Worm (Caenorhabditis elegans) whole organism, L2 larva: ENCODE data around the gene fbxa-115.
A peak's percentile ranks its signal among the peaks of the same experiment; 100 is the strongest.

Experiments
- C34F6.9 ChIP-seq: fragments of 150-350 bp; optimal IDR thresholded peaks from 2 replicates; lab custom pipeline; 2014; ENCODE audit warnings: missing biosample characterization, missing genetic modification characterization
- F13H6.1 ChIP-seq: sonication (generic microtip); optimal IDR thresholded peaks from 2 replicates; lab custom pipeline; 2016; ENCODE audit warnings: missing genetic modification characterization, missing compliant biosample characterization
- R02D3.7 ChIP-seq: fragments of 150-350 bp; optimal IDR thresholded peaks from 2 replicates; lab custom pipeline; 2014; ENCODE audit warnings: missing biosample characterization, missing genetic modification characterization
- Y55F3AM.14 ChIP-seq: fragments of 200-800 bp; sonication (Bioruptor generic); optimal IDR thresholded peaks from 2 replicates; lab custom pipeline; 2018; ENCODE audit warnings: mild to moderate bottlenecking, missing genetic modification characterization, missing compliant biosample characterization
- ZK546.5 ChIP-seq: sonication (generic microtip); optimal IDR thresholded peaks from 2 replicates; lab custom pipeline; 2017; ENCODE audit warnings: missing biosample characterization, missing genetic modification characterization
- alr-1 ChIP-seq: fragments of 150-350 bp; optimal IDR thresholded peaks from 2 replicates; lab custom pipeline; 2014; ENCODE audit warnings: missing biosample characterization, missing genetic modification characterization
- aly-2 ChIP-seq: fragments of 150-350 bp; optimal IDR thresholded peaks from 2 replicates; lab custom pipeline; 2014; ENCODE audit warnings: missing biosample characterization, missing genetic modification characterization
- ama-1 ChIP-seq: fragments of 150-350 bp; optimal IDR thresholded peaks from 2 replicates; lab custom pipeline; 2018; ENCODE audit warnings: inconsistent platforms
- blmp-1 ChIP-seq: sonication (generic microtip); optimal IDR thresholded peaks from 2 replicates; lab custom pipeline; 2017; ENCODE audit warnings: missing genetic modification characterization, mild to moderate bottlenecking, missing compliant biosample characterization, antibody characterized with exemption, moderate library complexity; ENCODE audit not compliant: insufficient read depth
- ceh-16 ChIP-seq: fragments of 150-350 bp; optimal IDR thresholded peaks from 2 replicates; lab custom pipeline; 2014; ENCODE audit warnings: missing biosample characterization, missing genetic modification characterization
- ceh-82 ChIP-seq: fragments of 150-350 bp; optimal IDR thresholded peaks from 2 replicates; lab custom pipeline; 2014; ENCODE audit warnings: missing biosample characterization, missing genetic modification characterization
- crh-2 ChIP-seq: sonication (generic microtip); optimal IDR thresholded peaks from 2 replicates; lab custom pipeline; 2017; ENCODE audit warnings: missing biosample characterization, missing genetic modification characterization
- dmd-4 ChIP-seq: sonication (generic microtip); optimal IDR thresholded peaks from 2 replicates; lab custom pipeline; 2017; ENCODE audit warnings: missing biosample characterization, missing genetic modification characterization
- egl-27 ChIP-seq: sonication (generic microtip); optimal IDR thresholded peaks from 3 replicates; lab custom pipeline; 2017; ENCODE audit warnings: missing biosample characterization, missing genetic modification reagents, missing genetic modification characterization
- elt-1 ChIP-seq: fragments of 150-350 bp; optimal IDR thresholded peaks from 2 replicates; lab custom pipeline; 2014; ENCODE audit warnings: missing biosample characterization, missing genetic modification characterization
- elt-3 ChIP-seq: sonication (generic microtip); optimal IDR thresholded peaks from 2 replicates; lab custom pipeline; 2017; ENCODE audit warnings: missing biosample characterization, missing genetic modification characterization
- fos-1 ChIP-seq: fragments of 150-350 bp; optimal IDR thresholded peaks from 2 replicates; lab custom pipeline; 2014; ENCODE audit warnings: missing biosample characterization, missing genetic modification characterization
- gmeb-1 ChIP-seq: fragments of 150-350 bp; optimal IDR thresholded peaks from 2 replicates; lab custom pipeline; 2014; ENCODE audit warnings: missing biosample characterization, missing genetic modification characterization
- lin-11 ChIP-seq: fragments of 150-350 bp; sonication (generic microtip); optimal IDR thresholded peaks from 2 replicates; lab custom pipeline; 2014; ENCODE audit warnings: missing biosample characterization, missing genetic modification characterization, inconsistent platforms, mixed read lengths
- lin-13 ChIP-seq: fragments of 150-350 bp; optimal IDR thresholded peaks from 2 replicates; lab custom pipeline; 2014; ENCODE audit warnings: missing biosample characterization, missing genetic modification reagents, missing genetic modification characterization
- lin-39 ChIP-seq: fragments of 150-350 bp; optimal IDR thresholded peaks from 2 replicates; lab custom pipeline; 2014; ENCODE audit warnings: missing biosample characterization, missing genetic modification reagents, missing genetic modification characterization
- lsy-2 ChIP-seq, 2 experiments: fragments of 150-350 bp in 1 of 2; sonication (generic microtip) in 1 of 2; optimal IDR thresholded peaks; 2 replicates each; lab custom pipeline; 2014 to 2017; ENCODE audit warnings: missing biosample characterization in 2 of 2, missing genetic modification characterization in 2 of 2
- mab-5 ChIP-seq: fragments of 150-350 bp; optimal IDR thresholded peaks from 2 replicates; lab custom pipeline; 2014; ENCODE audit warnings: missing biosample characterization, missing genetic modification characterization
- mbf-1 ChIP-seq: sonication (generic microtip); optimal IDR thresholded peaks from 2 replicates; lab custom pipeline; 2017; ENCODE audit warnings: missing biosample characterization, missing genetic modification characterization
- mdl-1 ChIP-seq, 2 experiments: fragments of 150-350 bp in 1 of 2; sonication (generic microtip) in 1 of 2; optimal IDR thresholded peaks; 2 replicates each; lab custom pipeline; 2017; ENCODE audit warnings: missing biosample characterization in 2 of 2, missing genetic modification characterization in 2 of 2
- nhr-11 ChIP-seq: fragments of 150-350 bp; optimal IDR thresholded peaks from 2 replicates; lab custom pipeline; 2014; ENCODE audit warnings: missing biosample characterization, missing genetic modification characterization
- nhr-12 ChIP-seq: fragments of 150-350 bp; optimal IDR thresholded peaks from 2 replicates; lab custom pipeline; 2014; ENCODE audit warnings: missing biosample characterization, missing genetic modification characterization
- nhr-129 ChIP-seq: fragments of 150-350 bp; optimal IDR thresholded peaks from 2 replicates; lab custom pipeline; 2014; ENCODE audit warnings: missing biosample characterization, missing genetic modification characterization
- nhr-21 ChIP-seq: fragments of 150-350 bp; optimal IDR thresholded peaks from 2 replicates; lab custom pipeline; 2014; ENCODE audit warnings: missing biosample characterization, missing genetic modification characterization
- nhr-23 ChIP-seq: fragments of 150-350 bp; optimal IDR thresholded peaks from 2 replicates; lab custom pipeline; 2014; ENCODE audit warnings: missing biosample characterization, missing genetic modification reagents, missing genetic modification characterization
- nhr-237 ChIP-seq: fragments of 150-350 bp; optimal IDR thresholded peaks from 2 replicates; lab custom pipeline; 2014; ENCODE audit warnings: missing biosample characterization, missing genetic modification characterization
- nhr-25 ChIP-seq: fragments of 150-350 bp; sonication (generic microtip); optimal IDR thresholded peaks from 3 replicates; lab custom pipeline; 2014; ENCODE audit warnings: missing biosample characterization, missing genetic modification characterization
- nhr-6 ChIP-seq: fragments of 150-350 bp; optimal IDR thresholded peaks from 2 replicates; lab custom pipeline; 2014; ENCODE audit warnings: missing biosample characterization, missing genetic modification characterization
- nhr-77 ChIP-seq: fragments of 150-350 bp; optimal IDR thresholded peaks from 2 replicates; lab custom pipeline; 2014; ENCODE audit warnings: missing biosample characterization, missing genetic modification characterization
- peb-1 ChIP-seq: fragments of 150-350 bp; optimal IDR thresholded peaks from 2 replicates; lab custom pipeline; 2014; ENCODE audit warnings: missing biosample characterization, missing genetic modification characterization
- sem-4 ChIP-seq: fragments of 150-350 bp; optimal IDR thresholded peaks from 2 replicates; lab custom pipeline; 2014; ENCODE audit warnings: missing biosample characterization, missing genetic modification reagents, missing genetic modification characterization
- skn-1 ChIP-seq: sonication (generic microtip); optimal IDR thresholded peaks from 2 replicates; lab custom pipeline; 2017; ENCODE audit warnings: missing biosample characterization, missing genetic modification characterization
- sma-3 ChIP-seq: sonication (generic microtip); optimal IDR thresholded peaks from 2 replicates; lab custom pipeline; 2016; ENCODE audit warnings: missing genetic modification reagents, missing genetic modification characterization, missing compliant biosample characterization
- sma-9 ChIP-seq, 2 experiments: fragments of 150-350 bp in 1 of 2; sonication (generic microtip) in 1 of 2; optimal IDR thresholded peaks; 2 replicates each; lab custom pipeline; 2014 to 2016; ENCODE audit warnings: missing genetic modification characterization in 2 of 2, mild to moderate bottlenecking in 1 of 2, missing biosample characterization in 1 of 2, missing compliant biosample characterization in 1 of 2, missing genetic modification reagents in 1 of 2, moderate library complexity in 1 of 2
- snpc-4 ChIP-seq: fragments of 150-350 bp; optimal IDR thresholded peaks from 2 replicates; lab custom pipeline; 2014; ENCODE audit warnings: missing biosample characterization, missing genetic modification characterization
- unc-39 ChIP-seq: fragments of 150-350 bp; optimal IDR thresholded peaks from 2 replicates; lab custom pipeline; 2014; ENCODE audit warnings: missing biosample characterization, missing genetic modification characterization
- unc-55 ChIP-seq: fragments of 150-350 bp; sonication (generic microtip); optimal IDR thresholded peaks from 3 replicates; lab custom pipeline; 2014; ENCODE audit warnings: missing biosample characterization, missing genetic modification reagents, missing genetic modification characterization
- zag-1 ChIP-seq: fragments of 150-350 bp; optimal IDR thresholded peaks from 2 replicates; lab custom pipeline; 2014; ENCODE audit warnings: missing biosample characterization, missing genetic modification characterization
- ztf-1 ChIP-seq: fragments of 200-800 bp; sonication (Bioruptor generic); conservative IDR thresholded peaks from 2 replicates; pipeline ENCODE4 v1.3.6; 2022; ENCODE audit warnings: missing genetic modification characterization, missing compliant biosample characterization
- ztf-4 ChIP-seq: fragments of 150-350 bp; optimal IDR thresholded peaks from 2 replicates; lab custom pipeline; 2014; ENCODE audit warnings: missing biosample characterization, missing genetic modification characterization

The fbxa-115 gene

ce11 chrV:20164059-20164892 is 27.7 kb downstream of the fbxa-115 start, which contains the start of gene F19B2.5 (continued):
- TF ChIP-seq ztf-1 (no peak), aly-2 (tag; lab: Kevin White, UChicago) (no peak)

ce11 chrV:20163105-20163449 is 28.9 kb downstream of the fbxa-115 start:
- TF ChIP-seq ceh-16 (tag; lab: Kevin White, UChicago) (no peak), zag-1 (tag; lab: Kevin White, UChicago) (no peak), nhr-237 (tag; lab: Kevin White, UChicago) (no peak), lin-39 (tag; lab: Kevin White, UChicago) (no peak), ama-1 (lab: Kevin White, UChicago) (peak; percentile 58), nhr-129 (tag; lab: Kevin White, UChicago) (no peak), fos-1 (tag; lab: Kevin White, UChicago) (no peak), elt-1 (tag; lab: Kevin White, UChicago) (no peak), blmp-1 (tag; lab: Kevin White, UChicago) (no peak)

- TF ChIP-seq skn-1 (tag; lab: Kevin White, UChicago) (no peak), crh-2 (peak; percentile 30), nhr-77 (no peak), nhr-6 (tag; lab: Kevin White, UChicago) (no peak), R02D3.7 (tag; lab: Kevin White, UChicago) (no peak), lin-39 (tag; lab: Kevin White, UChicago) (no peak), ZK546.5 (tag; lab: Kevin White, UChicago) (no peak), lin-13 (GFP tag; lab: Kevin White, UChicago) (peak; percentile 27), unc-55 (no peak), nhr-129 (tag; lab: Kevin White, UChicago) (no peak), lsy-2 (tag; optimal IDR thresholded peaks at IDR 0.05; lab: Kevin White, UChicago) (no peak), zag-1 (tag; lab: Kevin White, UChicago) (no peak), Y55F3AM.14 (GFP tag; lab: Kevin White, UChicago) (no peak), nhr-11 (tag; lab: Kevin White, UChicago) (no peak), aly-2 (tag; lab: Kevin White, UChicago) (no peak), sma-9 (GFP tag; optimal IDR thresholded peaks at IDR 0.05; lab: Kevin White, UChicago) (peak; percentile 17), sma-9 (tag; optimal IDR thresholded peaks at IDR 0.05; lab: Kevin White, UChicago) (no peak), nhr-21 (no peak), mdl-1 (tag; optimal IDR thresholded peaks at IDR 0.05; lab: Kevin White, UChicago) (no peak), blmp-1 (tag; lab: Kevin White, UChicago) (no peak), alr-1 (no peak), elt-3 (tag; lab: Kevin White, UChicago) (no peak), unc-39 (tag; lab: Kevin White, UChicago) (no peak), sma-3 (GFP tag; lab: Kevin White, UChicago) (no peak), ama-1 (lab: Kevin White, UChicago) (peak; percentile 86), egl-27 (tag; lab: Kevin White, UChicago) (no peak), F13H6.1 (no peak), gmeb-1 (tag; lab: Kevin White, UChicago) (peak; percentile 73), mab-5 (tag; lab: Kevin White, UChicago) (no peak), mbf-1 (tag; lab: Kevin White, UChicago) (no peak), dmd-4 (tag; lab: Kevin White, UChicago) (no peak), elt-1 (tag; lab: Kevin White, UChicago) (no peak), sem-4 (no peak), nhr-23 (no peak), ceh-16 (tag; lab: Kevin White, UChicago) (no peak), fos-1 (tag; lab: Kevin White, UChicago) (peak; percentile 23), ceh-82 (no peak), ztf-4 (tag; lab: Kevin White, UChicago) (no peak), lin-11 (tag; lab: Kevin White, UChicago) (no peak), nhr-12 (tag; lab: Kevin White, UChicago) (no peak), C34F6.9 (tag; lab: Kevin White, UChicago) (no peak), peb-1 (tag; lab: Kevin White, UChicago) (no peak), snpc-4 (tag; lab: Kevin White, UChicago) (no peak), nhr-25 (tag; lab: Kevin White, UChicago) (no peak)
Measured at ce11 chrV:20162290-20163104, 29.5 kb downstream of the fbxa-115 start.
